Fruit fly (Drosophila melanogaster) whole organism, prepupa: ENCODE results near the gene CG13711.

ENCODE experiments used
- Blimp-1 ChIP-seq: fragments of 200-800 bp; sonication (Bioruptor generic); optimal IDR thresholded peaks from 3 replicates; lab custom pipeline; 2017; ENCODE audit warnings: missing biosample characterization, missing genetic modification characterization, mild to moderate bottlenecking, moderate library complexity, missing genetic modification reagents
- CG10631 ChIP-seq: fragments of 200-800 bp; sonication (Bioruptor generic); optimal IDR thresholded peaks from 2 replicates; lab custom pipeline; 2016; ENCODE audit warnings: missing biosample characterization, missing genetic modification characterization
- CG10669 ChIP-seq: fragments of 200-800 bp; sonication (Bioruptor generic); optimal IDR thresholded peaks from 3 replicates; lab custom pipeline; 2018; ENCODE audit warnings: missing biosample characterization, mild to moderate bottlenecking, missing genetic modification characterization, moderate library complexity
- CG11294 ChIP-seq: fragments of 200-800 bp; sonication (Bioruptor generic); IDR thresholded peaks from 2 replicates; pipeline ENCODE4 v1.3.6; 2022; ENCODE audit warnings: missing biosample characterization, missing genetic modification characterization
- CG11762 ChIP-seq: fragments of 200-800 bp; sonication (Bioruptor generic); optimal IDR thresholded peaks from 3 replicates; lab custom pipeline; 2016; ENCODE audit warnings: missing biosample characterization, missing genetic modification characterization; ENCODE audit not compliant: insufficient read depth
- CG11902 ChIP-seq: fragments of 200-800 bp; sonication (Bioruptor generic); optimal IDR thresholded peaks from 3 replicates; lab custom pipeline; 2016; ENCODE audit warnings: missing biosample characterization, missing genetic modification characterization
- CG15336 ChIP-seq: fragments of 200-800 bp; sonication (Bioruptor generic); IDR thresholded peaks from 2 replicates; pipeline ENCODE4 v1.3.6; 2022; ENCODE audit warnings: missing biosample characterization, missing genetic modification characterization
- CG1621 ChIP-seq: fragments of 200-800 bp; sonication (Bioruptor generic); optimal IDR thresholded peaks from 3 replicates; lab custom pipeline; 2018; ENCODE audit warnings: missing biosample characterization, mild to moderate bottlenecking, missing genetic modification characterization
- CG16779 ChIP-seq: fragments of 200-800 bp; sonication (Bioruptor generic); optimal IDR thresholded peaks from 3 replicates; lab custom pipeline; 2017; ENCODE audit warnings: missing biosample characterization, mild to moderate bottlenecking, missing genetic modification characterization
- CG3032 ChIP-seq: fragments of 200-800 bp; optimal IDR thresholded peaks from 2 replicates; lab custom pipeline; 2019; ENCODE audit warnings: missing biosample characterization, mild to moderate bottlenecking, missing genetic modification characterization, moderate library complexity
- CG31627 ChIP-seq: fragments of 200-800 bp; sonication (Bioruptor generic); optimal IDR thresholded peaks from 3 replicates; lab custom pipeline; 2016; ENCODE audit warnings: missing biosample characterization, missing genetic modification characterization
- CG32006 ChIP-seq: fragments of 200-800 bp; sonication (Bioruptor generic); optimal IDR thresholded peaks from 3 replicates; lab custom pipeline; 2017; ENCODE audit warnings: missing biosample characterization, mild to moderate bottlenecking, missing genetic modification characterization
- CG3919 ChIP-seq: fragments of 200-800 bp; sonication (Bioruptor generic); optimal IDR thresholded peaks from 3 replicates; lab custom pipeline; 2016; ENCODE audit warnings: missing biosample characterization, missing genetic modification characterization
- CG4318 ChIP-seq: fragments of 200-800 bp; sonication (Bioruptor generic); optimal IDR thresholded peaks from 3 replicates; lab custom pipeline; 2017; ENCODE audit warnings: missing biosample characterization, mild to moderate bottlenecking, missing genetic modification characterization
- CG6276 ChIP-seq: fragments of 200-800 bp; sonication (Bioruptor generic); optimal IDR thresholded peaks from 2 replicates; lab custom pipeline; 2017; ENCODE audit warnings: missing biosample characterization, mild to moderate bottlenecking, missing genetic modification characterization
- CG6792 ChIP-seq: fragments of 200-800 bp; sonication (Bioruptor generic); optimal IDR thresholded peaks from 3 replicates; lab custom pipeline; 2016; ENCODE audit warnings: missing biosample characterization, missing genetic modification characterization
- CG6808 ChIP-seq: fragments of 200-800 bp; sonication (Bioruptor generic); optimal IDR thresholded peaks from 3 replicates; lab custom pipeline; 2017; ENCODE audit warnings: missing biosample characterization, missing genetic modification characterization, mild to moderate bottlenecking, moderate library complexity, missing genetic modification reagents
- CG6854 ChIP-seq: fragments of 200-800 bp; sonication (Bioruptor generic); optimal IDR thresholded peaks from 2 replicates; lab custom pipeline; 2017; ENCODE audit warnings: missing biosample characterization, mild to moderate bottlenecking, missing genetic modification characterization
- CG7368 ChIP-seq: fragments of 200-800 bp; sonication (Bioruptor generic); optimal IDR thresholded peaks from 3 replicates; lab custom pipeline; 2016; ENCODE audit warnings: missing biosample characterization, missing genetic modification characterization
- CG8119 ChIP-seq: fragments of 200-800 bp; sonication (Bioruptor generic); IDR thresholded peaks from 3 replicates; pipeline ENCODE4 v1.3.6; 2022; ENCODE audit warnings: missing biosample characterization, missing genetic modification characterization
- CG8319 ChIP-seq: fragments of 200-800 bp; sonication (Bioruptor generic); optimal IDR thresholded peaks from 3 replicates; lab custom pipeline; 2016; ENCODE audit warnings: missing biosample characterization, missing genetic modification characterization
- CG8632 ChIP-seq: fragments of 200-800 bp; sonication (Bioruptor generic); optimal IDR thresholded peaks from 3 replicates; lab custom pipeline; 2016; ENCODE audit warnings: missing biosample characterization, missing genetic modification characterization
- CG9139 ChIP-seq: fragments of 200-800 bp; sonication (Bioruptor generic); optimal IDR thresholded peaks from 3 replicates; lab custom pipeline; 2017; ENCODE audit warnings: missing biosample characterization, mild to moderate bottlenecking, missing genetic modification characterization
- Eip75B ChIP-seq: fragments of 200-800 bp; sonication (Bioruptor generic); optimal IDR thresholded peaks from 3 replicates; lab custom pipeline; 2016; ENCODE audit warnings: missing biosample characterization, missing genetic modification characterization
- Eip78C ChIP-seq: fragments of 200-800 bp; sonication (Bioruptor generic); peaks from one replicate; lab custom pipeline; 2016; ENCODE audit warnings: missing biosample characterization, missing genetic modification characterization
- Eip93F ChIP-seq: fragments of 200-800 bp; sonication (Bioruptor generic); optimal IDR thresholded peaks from 2 replicates; lab custom pipeline; 2016; ENCODE audit warnings: missing biosample characterization, mild to moderate bottlenecking, missing genetic modification characterization
- Ets21C ChIP-seq: fragments of 200-800 bp; sonication (Bioruptor generic); optimal IDR thresholded peaks from 3 replicates; lab custom pipeline; 2016; ENCODE audit warnings: missing biosample characterization, missing genetic modification characterization
- Ets96B ChIP-seq: fragments of 200-800 bp; optimal IDR thresholded peaks from 2 replicates; lab custom pipeline; 2019; ENCODE audit warnings: missing biosample characterization, mild to moderate bottlenecking, missing genetic modification characterization, moderate library complexity
- Gug ChIP-seq: fragments of 200-800 bp; sonication (Bioruptor generic); IDR thresholded peaks from 2 replicates; pipeline ENCODE4 v1.3.6; 2022; ENCODE audit warnings: missing biosample characterization, missing genetic modification characterization
- Hr38 ChIP-seq: sonication (Bioruptor generic); optimal IDR thresholded peaks from 2 replicates; lab custom pipeline; 2016; ENCODE audit warnings: missing biosample characterization, missing genetic modification characterization
- Hr39 ChIP-seq: fragments of 200-800 bp; sonication (Bioruptor generic); optimal IDR thresholded peaks from 2 replicates; lab custom pipeline; 2016; ENCODE audit warnings: missing biosample characterization, missing genetic modification characterization
- Hr4 ChIP-seq: fragments of 200-800 bp; sonication (Bioruptor generic); optimal IDR thresholded peaks from 3 replicates; lab custom pipeline; 2016; ENCODE audit warnings: missing biosample characterization, missing genetic modification characterization
- Met ChIP-seq: fragments of 200-800 bp; sonication (Bioruptor generic); optimal IDR thresholded peaks from 3 replicates; lab custom pipeline; 2016; ENCODE audit warnings: missing biosample characterization, missing genetic modification characterization
- OdsH ChIP-seq: fragments of 200-800 bp; sonication (Bioruptor generic); optimal IDR thresholded peaks from 3 replicates; lab custom pipeline; 2016; ENCODE audit warnings: missing biosample characterization, missing genetic modification characterization
- Smox ChIP-seq: fragments of 200-800 bp; sonication (Bioruptor generic); optimal IDR thresholded peaks from 3 replicates; lab custom pipeline; 2016; ENCODE audit warnings: missing biosample characterization, missing genetic modification characterization
- Sox15 ChIP-seq: fragments of 200-800 bp; sonication (Bioruptor generic); optimal IDR thresholded peaks from 3 replicates; lab custom pipeline; 2016; ENCODE audit warnings: missing biosample characterization, missing genetic modification characterization
- acj6 ChIP-seq: fragments of 200-800 bp; sonication (Bioruptor generic); optimal IDR thresholded peaks from 3 replicates; lab custom pipeline; 2016; ENCODE audit warnings: missing biosample characterization, missing genetic modification characterization
- cyc ChIP-seq: fragments of 200-800 bp; sonication (Bioruptor generic); optimal IDR thresholded peaks from 3 replicates; lab custom pipeline; 2016; ENCODE audit warnings: missing biosample characterization, missing genetic modification characterization
- dac ChIP-seq: fragments of 200-800 bp; sonication (Bioruptor generic); optimal IDR thresholded peaks from 2 replicates; lab custom pipeline; 2017; ENCODE audit warnings: missing biosample characterization, mild to moderate bottlenecking, missing genetic modification characterization
- dsx ChIP-seq: fragments of 200-800 bp; optimal IDR thresholded peaks from 3 replicates; lab custom pipeline; 2019; ENCODE audit warnings: missing biosample characterization, mild to moderate bottlenecking, missing genetic modification characterization, moderate library complexity; ENCODE audit not compliant: poor library complexity, severe bottlenecking
- eg ChIP-seq: fragments of 200-800 bp; sonication (Bioruptor generic); IDR thresholded peaks from 3 replicates; pipeline ENCODE4 v1.3.6; 2022; ENCODE audit warnings: missing biosample characterization, missing genetic modification characterization
- fd59A ChIP-seq: fragments of 200-800 bp; sonication (Bioruptor generic); optimal IDR thresholded peaks from 2 replicates; lab custom pipeline; 2017; ENCODE audit warnings: missing biosample characterization, mild to moderate bottlenecking, missing genetic modification characterization, missing genetic modification reagents
- fd85E ChIP-seq: fragments of 200-800 bp; sonication (Bioruptor generic); optimal IDR thresholded peaks from 3 replicates; lab custom pipeline; 2016; ENCODE audit warnings: missing biosample characterization, missing genetic modification characterization
- fkh ChIP-seq: fragments of 200-800 bp; sonication (Bioruptor generic); optimal IDR thresholded peaks from 3 replicates; lab custom pipeline; 2017; ENCODE audit warnings: missing biosample characterization, mild to moderate bottlenecking, missing genetic modification characterization, moderate library complexity
- lz ChIP-seq: fragments of 200-800 bp; sonication (Bioruptor generic); optimal IDR thresholded peaks from 3 replicates; lab custom pipeline; 2016; ENCODE audit warnings: missing biosample characterization, missing genetic modification characterization
- net ChIP-seq: fragments of 200-800 bp; sonication (Bioruptor generic); optimal IDR thresholded peaks from 3 replicates; lab custom pipeline; 2016; ENCODE audit warnings: missing biosample characterization, missing genetic modification characterization
- pdm3 ChIP-seq: fragments of 200-800 bp; sonication (Bioruptor generic); optimal IDR thresholded peaks from 3 replicates; lab custom pipeline; 2016; ENCODE audit warnings: missing biosample characterization, missing genetic modification characterization
- salr ChIP-seq, 2 experiments: fragments of 200-800 bp; sonication (Bioruptor generic); optimal IDR thresholded peaks; 3 replicates each; lab custom pipeline; 2016 to 2018; ENCODE audit warnings: missing biosample characterization in 2 of 2, missing genetic modification characterization in 2 of 2, mild to moderate bottlenecking in 1 of 2
- spab ChIP-seq: fragments of 200-800 bp; sonication (Bioruptor generic); optimal IDR thresholded peaks from 2 replicates; lab custom pipeline; 2017; ENCODE audit warnings: missing biosample characterization, mild to moderate bottlenecking, missing genetic modification characterization, missing genetic modification reagents
- ss ChIP-seq, 2 experiments: fragments of 200-800 bp; sonication (Bioruptor generic); optimal IDR thresholded peaks; 2 replicates in 1 of 2; 3 replicates in 1 of 2; lab custom pipeline; 2017 to 2018; ENCODE audit warnings: mild to moderate bottlenecking in 2 of 2, missing biosample characterization in 2 of 2, missing genetic modification characterization in 2 of 2, moderate library complexity in 1 of 2
- topi ChIP-seq: fragments of 200-800 bp; sonication (Bioruptor generic); optimal IDR thresholded peaks from 3 replicates; lab custom pipeline; 2016; ENCODE audit warnings: missing biosample characterization, missing genetic modification characterization
- vri ChIP-seq: fragments of 200-800 bp; sonication (Bioruptor generic); optimal IDR thresholded peaks from 3 replicates; lab custom pipeline; 2016; ENCODE audit warnings: missing biosample characterization, mild to moderate bottlenecking, missing genetic modification characterization

The CG13711 gene

dm6 chr3L:4749126-4749525 lies 8.6 kb upstream of the CG13711 start:
- TF ChIP-seq acj6 (GFP tag; lab: Kevin White, UChicago), result peak; percentile 51
- TF ChIP-seq ss (GFP tag; optimal IDR thresholded peaks at IDR 0.05; lab: Kevin White, UChicago), result peak; percentile 9 to 45
- no peak for TF ChIP-seq Smox (GFP tag; lab: Kevin White, UChicago)
- TF ChIP-seq CG6276 (GFP tag; lab: Kevin White, UChicago), result peak; percentile 49
- TF ChIP-seq Hr4 (GFP tag; lab: Kevin White, UChicago), result peak; percentile 67
- TF ChIP-seq eg (GFP tag; lab: Robert Waterston, UW), result peak; percentile 60; the same call in 2 of the 3 replicates
- no peak for TF ChIP-seq CG9139 (GFP tag; lab: Kevin White, UChicago)
- TF ChIP-seq topi (GFP tag; lab: Kevin White, UChicago), result no peak
- no peak for TF ChIP-seq fkh (GFP tag; lab: Kevin White, UChicago)
- TF ChIP-seq Ets96B (tag; lab: Kevin White, UChicago), result peak; percentile 69
- peak; percentile 7 for TF ChIP-seq CG11762
- TF ChIP-seq Eip75B (GFP tag; lab: Kevin White, UChicago), result peak; percentile 47
- peak; percentile 79 for TF ChIP-seq CG8119 (GFP tag; lab: Robert Waterston, UW)
- peak; percentile 1 for TF ChIP-seq cyc
- TF ChIP-seq Ets21C (GFP tag; lab: Kevin White, UChicago), result no peak
- TF ChIP-seq Eip93F, result no peak
- TF ChIP-seq CG3032 (tag; lab: Kevin White, UChicago), result peak; percentile 49
- peak; percentile 52 for TF ChIP-seq CG4318
- peak; percentile 57 for TF ChIP-seq spab (GFP tag; lab: Kevin White, UChicago)
- TF ChIP-seq dac (GFP tag; lab: Kevin White, UChicago), result peak; percentile 7
- no peak for TF ChIP-seq Hr39 (GFP tag; lab: Kevin White, UChicago)
- TF ChIP-seq CG1621, result peak; percentile 41
- peak; percentile 52 for TF ChIP-seq CG6808
- TF ChIP-seq CG6792 (GFP tag; lab: Kevin White, UChicago), result peak; percentile 49
- TF ChIP-seq CG31627 (GFP tag; lab: Kevin White, UChicago), result peak; percentile 22
- TF ChIP-seq CG8632 (GFP tag; lab: Kevin White, UChicago), result peak; percentile 23
- TF ChIP-seq Met (GFP tag; lab: Kevin White, UChicago), result no peak
- peak; percentile 76 for TF ChIP-seq CG15336 (GFP tag; lab: Robert Waterston, UW)
- TF ChIP-seq net (GFP tag; lab: Kevin White, UChicago), result peak; percentile 37
- TF ChIP-seq CG32006 (GFP tag; lab: Kevin White, UChicago), result peak; percentile 75
- TF ChIP-seq fd59A (GFP tag; lab: Kevin White, UChicago), result peak; percentile 31
- TF ChIP-seq fd85E (GFP tag; lab: Kevin White, UChicago), result no peak
- no peak for TF ChIP-seq Hr38 (GFP tag; lab: Kevin White, UChicago)
- peak; percentile 22 to 28 for TF ChIP-seq salr (GFP tag; optimal IDR thresholded peaks at IDR 0.05; lab: Kevin White, UChicago)
- no peak for TF ChIP-seq CG7368 (GFP tag; lab: Kevin White, UChicago)
- TF ChIP-seq CG16779 (tag; lab: Kevin White, UChicago), result no peak
- no peak for TF ChIP-seq vri (GFP tag; lab: Kevin White, UChicago)
- peak; percentile 59 for TF ChIP-seq CG10669 (GFP tag; lab: Kevin White, UChicago)
- no peak for TF ChIP-seq CG11294 (GFP tag; lab: Robert Waterston, UW)
- TF ChIP-seq Eip78C (GFP tag; lab: Kevin White, UChicago), result peak; percentile 87
- peak; percentile 54 for TF ChIP-seq OdsH (GFP tag; lab: Kevin White, UChicago)
- no peak for TF ChIP-seq Gug (GFP tag; lab: Robert Waterston, UW)
- TF ChIP-seq CG11902, result no peak
- peak; percentile 35 for TF ChIP-seq pdm3
- TF ChIP-seq Blimp-1 (GFP tag; lab: Kevin White, UChicago), result no peak
- peak; percentile 54 for TF ChIP-seq CG3919 (GFP tag; lab: Kevin White, UChicago)
- TF ChIP-seq Sox15, result no peak
- peak; percentile 47 for TF ChIP-seq dsx (GFP tag; lab: Kevin White, UChicago)
- no peak for TF ChIP-seq CG8319 (GFP tag; lab: Kevin White, UChicago)
- TF ChIP-seq lz (GFP tag; lab: Kevin White, UChicago), result peak; percentile 26
- no peak for TF ChIP-seq CG6854 (GFP tag; lab: Kevin White, UChicago)
- peak; percentile 58 for TF ChIP-seq CG10631 (GFP tag; lab: Kevin White, UChicago)
